Fruit fly (Drosophila melanogaster) whole organism, embryonic: ENCODE measurements around the gene Idh3b.

Source experiments
- ATbp ChIP-seq: fragments of 200-800 bp; sonication (Bioruptor generic); optimal IDR thresholded peaks from 2 replicates; lab custom pipeline; 2017; ENCODE audit warnings: missing biosample characterization, mild to moderate bottlenecking, missing genetic modification characterization, missing genetic modification reagents
- Abd-B ChIP-seq: fragments of 200-800 bp; sonication (Bioruptor generic); optimal IDR thresholded peaks from 2 replicates; lab custom pipeline; 2018; ENCODE audit warnings: missing biosample characterization, mild to moderate bottlenecking, missing genetic modification characterization, moderate library complexity
- Atf-2 ChIP-seq: fragments of 200-800 bp; sonication (Bioruptor generic); optimal IDR thresholded peaks from 2 replicates; lab custom pipeline; 2016; ENCODE audit warnings: missing biosample characterization, missing genetic modification characterization
- Bdp1 ChIP-seq: fragments of 200-800 bp; sonication (Bioruptor generic); optimal IDR thresholded peaks from 3 replicates; lab custom pipeline; 2016; ENCODE audit warnings: missing biosample characterization, missing genetic modification characterization
- CG12071 ChIP-seq: fragments of 200-800 bp; sonication (Bioruptor generic); optimal IDR thresholded peaks from 3 replicates; lab custom pipeline; 2018; ENCODE audit warnings: missing biosample characterization, mild to moderate bottlenecking, missing genetic modification characterization
- CG12391 ChIP-seq: fragments of 200-800 bp; sonication (Bioruptor generic); optimal IDR thresholded peaks from 3 replicates; lab custom pipeline; 2018; ENCODE audit warnings: missing biosample characterization, mild to moderate bottlenecking, missing genetic modification characterization, moderate library complexity
- CG12744 ChIP-seq: fragments of 200-800 bp; sonication (Bioruptor generic); optimal IDR thresholded peaks from 2 replicates; lab custom pipeline; 2016; ENCODE audit warnings: missing biosample characterization, missing genetic modification characterization
- CG13296 ChIP-seq: fragments of 200-800 bp; sonication (Bioruptor generic); optimal IDR thresholded peaks from 3 replicates; lab custom pipeline; 2018; ENCODE audit warnings: missing biosample characterization, mild to moderate bottlenecking, missing genetic modification characterization
- CG14965 ChIP-seq: fragments of 200-800 bp; sonication (Bioruptor generic); optimal IDR thresholded peaks from 2 replicates; lab custom pipeline; 2016; ENCODE audit warnings: missing biosample characterization, missing genetic modification characterization, borderline replicate concordance
- CG15073 ChIP-seq: fragments of 200-800 bp; sonication (Bioruptor generic); optimal IDR thresholded peaks from 2 replicates; lab custom pipeline; 2016; ENCODE audit warnings: missing biosample characterization, missing genetic modification characterization
- CG1602 ChIP-seq: fragments of 200-800 bp; sonication (Bioruptor generic); optimal IDR thresholded peaks from 3 replicates; lab custom pipeline; 2016; ENCODE audit warnings: missing biosample characterization, missing genetic modification characterization
- CG17829 ChIP-seq: fragments of 200-800 bp; optimal IDR thresholded peaks from 2 replicates; lab custom pipeline; 2019; ENCODE audit warnings: missing biosample characterization, mild to moderate bottlenecking, missing genetic modification characterization, moderate library complexity
- CG18619 ChIP-seq: fragments of 200-800 bp; sonication (Bioruptor generic); optimal IDR thresholded peaks from 3 replicates; lab custom pipeline; 2017; ENCODE audit warnings: missing biosample characterization, mild to moderate bottlenecking, missing genetic modification characterization
- CG2116 ChIP-seq: fragments of 200-800 bp; sonication (Bioruptor generic); optimal IDR thresholded peaks from 3 replicates; lab custom pipeline; 2018; ENCODE audit warnings: missing biosample characterization, mild to moderate bottlenecking, missing genetic modification characterization
- CG2889 ChIP-seq: fragments of 200-800 bp; sonication (Bioruptor generic); IDR thresholded peaks from 3 replicates; pipeline ENCODE4 v1.3.6; 2022; ENCODE audit warnings: missing biosample characterization, missing genetic modification characterization
- CG31441 ChIP-seq: fragments of 200-800 bp; sonication (Bioruptor generic); IDR thresholded peaks from 2 replicates; pipeline ENCODE4 v1.3.6; 2022; ENCODE audit warnings: missing biosample characterization, missing genetic modification characterization
- CG43689 ChIP-seq: fragments of 200-800 bp; sonication (Bioruptor generic); IDR thresholded peaks from 2 replicates; pipeline ENCODE4 v1.3.6; 2022; ENCODE audit warnings: missing biosample characterization, missing genetic modification characterization
- CG4854 ChIP-seq: fragments of 200-800 bp; sonication (Bioruptor generic); optimal IDR thresholded peaks from 2 replicates; lab custom pipeline; 2016; ENCODE audit warnings: missing biosample characterization, missing genetic modification characterization, inconsistent platforms
- CG5953 ChIP-seq: fragments of 200-800 bp; sonication (Bioruptor generic); IDR thresholded peaks from 2 replicates; pipeline ENCODE4 v1.3.6; 2022; ENCODE audit warnings: missing biosample characterization, missing genetic modification characterization
- CG7786 ChIP-seq: fragments of 200-800 bp; sonication (Bioruptor generic); optimal IDR thresholded peaks from 2 replicates; lab custom pipeline; 2016; ENCODE audit warnings: missing biosample characterization, missing genetic modification characterization
- CrebB ChIP-seq: fragments of 200-800 bp; sonication (Bioruptor generic); optimal IDR thresholded peaks from 3 replicates; lab custom pipeline; 2018; ENCODE audit warnings: missing biosample characterization, mild to moderate bottlenecking, missing genetic modification characterization
- E2f2 ChIP-seq: fragments of 200-800 bp; sonication (Bioruptor generic); IDR thresholded peaks from 2 replicates; pipeline ENCODE4 v1.3.6; 2022; ENCODE audit warnings: missing biosample characterization, missing genetic modification characterization
- Ets97D ChIP-seq: fragments of 200-800 bp; sonication (Bioruptor generic); optimal IDR thresholded peaks from 3 replicates; lab custom pipeline; 2016; ENCODE audit warnings: missing biosample characterization, missing genetic modification characterization
- Hand ChIP-seq: fragments of 200-800 bp; sonication (Bioruptor generic); optimal IDR thresholded peaks from 2 replicates; lab custom pipeline; 2017; ENCODE audit warnings: mild to moderate bottlenecking, missing biosample characterization, missing genetic modification reagents, missing genetic modification characterization
- Hmr ChIP-seq: fragments of 200-800 bp; sonication (Bioruptor generic); optimal IDR thresholded peaks from 3 replicates; lab custom pipeline; 2017; ENCODE audit warnings: mild to moderate bottlenecking, missing biosample characterization, missing genetic modification reagents, missing genetic modification characterization
- Hr3 ChIP-seq: fragments of 200-800 bp; sonication (Bioruptor generic); optimal IDR thresholded peaks from 3 replicates; lab custom pipeline; 2016; ENCODE audit warnings: missing biosample characterization, missing genetic modification characterization
- MTF-1 ChIP-seq: fragments of 200-800 bp; sonication (Bioruptor generic); optimal IDR thresholded peaks from 2 replicates; lab custom pipeline; 2018; ENCODE audit warnings: missing biosample characterization, mild to moderate bottlenecking, missing genetic modification characterization, borderline replicate concordance
- Med ChIP-seq: fragments of 200-800 bp; sonication (Bioruptor generic); peaks from one replicate; lab custom pipeline; 2016; ENCODE audit warnings: missing biosample characterization, missing genetic modification characterization, mild to moderate bottlenecking, inconsistent platforms, moderate library complexity
- Mes4 ChIP-seq: fragments of 200-800 bp; sonication (Bioruptor generic); optimal IDR thresholded peaks from 2 replicates; lab custom pipeline; 2016; ENCODE audit warnings: missing biosample characterization, missing genetic modification characterization
- Nf-YB ChIP-seq: fragments of 200-800 bp; sonication (Bioruptor generic); optimal IDR thresholded peaks from 3 replicates; lab custom pipeline; 2019; ENCODE audit warnings: missing biosample characterization, mild to moderate bottlenecking, missing genetic modification characterization, moderate library complexity
- Opbp ChIP-seq: fragments of 200-800 bp; sonication (Bioruptor generic); IDR thresholded peaks from 3 replicates; pipeline ENCODE4 v1.3.6; 2022; ENCODE audit warnings: missing biosample characterization, missing genetic modification characterization; ENCODE audit not compliant: partially characterized antibody
- Sox102F ChIP-seq: fragments of 200-800 bp; sonication (Bioruptor generic); optimal IDR thresholded peaks from 2 replicates; lab custom pipeline; 2018; ENCODE audit warnings: missing biosample characterization, mild to moderate bottlenecking, missing genetic modification characterization, moderate library complexity
- Sry-δ ChIP-seq: fragments of 200-800 bp; sonication (Bioruptor generic); optimal IDR thresholded peaks from 2 replicates; lab custom pipeline; 2016; ENCODE audit warnings: missing biosample characterization, missing genetic modification characterization
- abd-A ChIP-seq: fragments of 200-800 bp; sonication (Bioruptor generic); optimal IDR thresholded peaks from 3 replicates; lab custom pipeline; 2019; ENCODE audit warnings: missing biosample characterization, mild to moderate bottlenecking, missing genetic modification characterization, moderate library complexity
- aop ChIP-seq: fragments of 200-800 bp; sonication (Bioruptor generic); IDR thresholded peaks from 2 replicates; pipeline ENCODE4 v1.3.6; 2022; ENCODE audit warnings: missing biosample characterization, missing genetic modification characterization
- ap ChIP-seq: fragments of 200-800 bp; sonication (Bioruptor generic); IDR thresholded peaks from 2 replicates; pipeline ENCODE4 v1.3.6; 2022; ENCODE audit warnings: missing biosample characterization, missing genetic modification characterization
- bab2 ChIP-seq: fragments of 200-800 bp; sonication (Bioruptor generic); optimal IDR thresholded peaks from 2 replicates; lab custom pipeline; 2016; ENCODE audit warnings: missing biosample characterization, missing genetic modification characterization
- crol ChIP-seq: fragments of 200-800 bp; sonication (Bioruptor generic); IDR thresholded peaks from 2 replicates; pipeline ENCODE4 v1.3.6; 2022; ENCODE audit warnings: missing biosample characterization, missing genetic modification characterization
- dmrt99B ChIP-seq: fragments of 200-800 bp; sonication (Bioruptor generic); optimal IDR thresholded peaks from 2 replicates; lab custom pipeline; 2018; ENCODE audit warnings: missing biosample characterization, mild to moderate bottlenecking, missing genetic modification characterization, moderate library complexity
- eyg ChIP-seq: fragments of 200-800 bp; sonication (Bioruptor generic); optimal IDR thresholded peaks from 3 replicates; lab custom pipeline; 2016; ENCODE audit warnings: missing biosample characterization, missing genetic modification characterization
- gfzf ChIP-seq: fragments of 200-800 bp; sonication (Bioruptor generic); optimal IDR thresholded peaks from 2 replicates; lab custom pipeline; 2016; ENCODE audit warnings: missing biosample characterization, mild to moderate bottlenecking, missing genetic modification characterization, moderate library complexity
- gsb-n ChIP-seq: fragments of 200-800 bp; sonication (Bioruptor generic); optimal IDR thresholded peaks from 3 replicates; lab custom pipeline; 2018; ENCODE audit warnings: missing biosample characterization, mild to moderate bottlenecking, missing genetic modification characterization
- hbn ChIP-seq: fragments of 200-800 bp; sonication (Bioruptor generic); IDR thresholded peaks from 2 replicates; pipeline ENCODE4 v1.3.6; 2022; ENCODE audit warnings: missing biosample characterization, missing genetic modification characterization; ENCODE audit not compliant: partially characterized antibody
- lmd ChIP-seq: fragments of 200-800 bp; sonication (Bioruptor generic); IDR thresholded peaks from 2 replicates; pipeline ENCODE4 v1.3.6; 2022; ENCODE audit warnings: missing biosample characterization, missing genetic modification characterization
- sens-2 ChIP-seq: fragments of 200-800 bp; sonication (Bioruptor generic); IDR thresholded peaks from 2 replicates; pipeline ENCODE4 v1.3.6; 2022; ENCODE audit warnings: missing biosample characterization, missing genetic modification characterization
- sima ChIP-seq: fragments of 200-800 bp; sonication (Bioruptor generic); optimal IDR thresholded peaks from 2 replicates; lab custom pipeline; 2016; ENCODE audit warnings: missing biosample characterization, missing genetic modification characterization
- ssp ChIP-seq: fragments of 200-800 bp; sonication (Bioruptor generic); IDR thresholded peaks from 2 replicates; pipeline ENCODE4 v1.3.6; 2022; ENCODE audit warnings: missing biosample characterization, missing genetic modification characterization
- stc ChIP-seq: fragments of 200-800 bp; sonication (Bioruptor generic); IDR thresholded peaks from 2 replicates; pipeline ENCODE4 v1.3.6; 2022; ENCODE audit warnings: missing biosample characterization, missing genetic modification characterization
- twi ChIP-seq: fragments of 200-800 bp; optimal IDR thresholded peaks from 2 replicates; lab custom pipeline; 2019; ENCODE audit warnings: missing biosample characterization, mild to moderate bottlenecking, missing genetic modification characterization, moderate library complexity
- vfl ChIP-seq: fragments of 200-800 bp; sonication (Bioruptor generic); optimal IDR thresholded peaks from 2 replicates; lab custom pipeline; 2016; ENCODE audit warnings: missing biosample characterization, missing genetic modification characterization
- vnd ChIP-seq: fragments of 200-800 bp; sonication (Bioruptor generic); IDR thresholded peaks from 3 replicates; pipeline ENCODE4 v1.3.6; 2022; ENCODE audit warnings: missing biosample characterization, missing genetic modification characterization; ENCODE audit not compliant: partially characterized antibody

The Idh3b gene

DNA sequence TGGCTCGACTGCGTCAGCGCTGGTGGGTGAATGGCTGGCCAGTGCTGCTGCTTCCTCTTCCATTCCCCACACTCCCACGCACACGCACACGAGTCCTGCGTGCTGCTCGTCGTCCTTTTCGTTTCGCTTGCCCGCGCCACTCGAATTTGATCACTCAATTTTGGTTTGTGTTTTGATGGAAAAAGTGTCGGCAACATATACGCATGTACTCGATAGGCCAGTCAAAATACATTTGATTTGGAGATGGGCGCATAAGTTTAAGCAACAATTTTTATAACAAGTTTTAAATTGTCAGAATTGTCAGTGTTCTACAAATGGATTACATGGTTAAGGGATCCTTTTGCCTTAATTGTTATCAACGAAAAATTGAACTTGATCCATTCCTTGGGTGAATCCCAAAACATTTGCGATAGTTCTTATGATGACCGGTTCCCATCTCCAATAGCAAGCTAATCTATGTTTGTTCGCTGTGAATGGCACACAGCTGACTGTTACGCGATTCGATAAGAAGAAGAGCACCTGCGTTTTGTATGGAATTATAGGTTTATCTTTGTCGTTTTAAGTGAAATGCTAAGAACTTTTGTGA lies 4.0 kb upstream of the Idh3b start, which contains the start of the genes Mitofilin and mRpL35 (continued):
- TF ChIP-seq Bdp1 (no peak), gsb-n (tag; lab: Kevin White, UChicago) (no peak), CG43689 (GFP tag; lab: Robert Waterston, UW) (no peak), Sry-δ (GFP tag; lab: Kevin White, UChicago) (peak; percentile 94), lmd (GFP tag; lab: Robert Waterston, UW) (peak; percentile 35; the same call in 1 of the 2 replicates), Sox102F (no peak), CG31441 (GFP tag; lab: Robert Waterston, UW) (no peak), CG5953 (no peak), CG12744 (no peak), CG2116 (GFP tag; lab: Kevin White, UChicago) (peak; percentile 43), ap (GFP tag; lab: Robert Waterston, UW) (no peak), Abd-B (GFP tag; lab: Kevin White, UChicago) (peak; percentile 9), vfl (GFP tag; lab: Kevin White, UChicago) (peak; percentile 19), CG12391 (peak; percentile 41), CG18619 (peak; percentile 24), ssp (GFP tag; lab: Robert Waterston, UW) (no peak), Hr3 (GFP tag; lab: Kevin White, UChicago) (peak; percentile 9), vnd (peak; percentile 63), crol (GFP tag; lab: Robert Waterston, UW) (no peak), MTF-1 (no peak), CG2889 (GFP tag; lab: Robert Waterston, UW) (no peak; the same call in 2 of the 3 replicates), sima (GFP tag; lab: Kevin White, UChicago) (no peak), Opbp (GFP tag; lab: Robert Waterston, UW) (peak; percentile 26; the same call in 2 of the 3 replicates), Hand (no peak), CG1602 (GFP tag; lab: Kevin White, UChicago) (peak; percentile 49), Hmr (peak; percentile 21), E2f2 (no peak), CG4854 (GFP tag; lab: Kevin White, UChicago) (no peak), CG17829 (tag; lab: Kevin White, UChicago) (peak; percentile 39), dmrt99B (tag; lab: Kevin White, UChicago) (no peak), bab2 (GFP tag; lab: Kevin White, UChicago) (no peak), stc (GFP tag; lab: Robert Waterston, UW) (no peak), sens-2 (GFP tag; lab: Robert Waterston, UW) (no peak), Atf-2 (GFP tag; lab: Kevin White, UChicago) (peak; percentile 50), CG14965 (GFP tag; lab: Kevin White, UChicago) (no peak), aop (GFP tag; lab: Robert Waterston, UW) (no peak), Med (peak; percentile 76), CG15073 (GFP tag; lab: Kevin White, UChicago) (no peak), ATbp (GFP tag; lab: Kevin White, UChicago) (no peak), hbn (GFP tag; lab: Robert Waterston, UW) (peak; percentile 45), CG7786 (GFP tag; lab: Kevin White, UChicago) (peak; percentile 57), abd-A (tag; lab: Kevin White, UChicago) (no peak), Nf-YB (GFP tag; lab: Kevin White, UChicago) (no peak), Mes4 (GFP tag; lab: Kevin White, UChicago) (no peak), Ets97D (GFP tag; lab: Kevin White, UChicago) (peak; percentile 46), eyg (GFP tag; lab: Kevin White, UChicago) (no peak), gfzf (GFP tag; lab: Kevin White, UChicago) (peak; percentile 7), twi (tag; lab: Kevin White, UChicago) (no peak), CG13296 (GFP tag; lab: Kevin White, UChicago) (no peak), CG12071 (GFP tag; lab: Kevin White, UChicago) (no peak), CrebB (tag; lab: Kevin White, UChicago) (no peak)
